Worm (Caenorhabditis elegans) whole organism, L2 larva: Measurements from ENCODE around the gene Y75B12B.3.

Experiments
- C34F6.9 ChIP-seq: fragments of 150-350 bp; optimal IDR thresholded peaks from 2 replicates; lab custom pipeline; 2014; ENCODE audit warnings: missing biosample characterization, missing genetic modification characterization
- F13H6.1 ChIP-seq: sonication (generic microtip); optimal IDR thresholded peaks from 2 replicates; lab custom pipeline; 2016; ENCODE audit warnings: missing genetic modification characterization, missing compliant biosample characterization
- R02D3.7 ChIP-seq: fragments of 150-350 bp; optimal IDR thresholded peaks from 2 replicates; lab custom pipeline; 2014; ENCODE audit warnings: missing biosample characterization, missing genetic modification characterization
- Y55F3AM.14 ChIP-seq: fragments of 200-800 bp; sonication (Bioruptor generic); optimal IDR thresholded peaks from 2 replicates; lab custom pipeline; 2018; ENCODE audit warnings: mild to moderate bottlenecking, missing genetic modification characterization, missing compliant biosample characterization
- ZK546.5 ChIP-seq: sonication (generic microtip); optimal IDR thresholded peaks from 2 replicates; lab custom pipeline; 2017; ENCODE audit warnings: missing biosample characterization, missing genetic modification characterization
- alr-1 ChIP-seq: fragments of 150-350 bp; optimal IDR thresholded peaks from 2 replicates; lab custom pipeline; 2014; ENCODE audit warnings: missing biosample characterization, missing genetic modification characterization
- aly-2 ChIP-seq: fragments of 150-350 bp; optimal IDR thresholded peaks from 2 replicates; lab custom pipeline; 2014; ENCODE audit warnings: missing biosample characterization, missing genetic modification characterization
- ama-1 ChIP-seq: fragments of 150-350 bp; optimal IDR thresholded peaks from 2 replicates; lab custom pipeline; 2018; ENCODE audit warnings: inconsistent platforms
- blmp-1 ChIP-seq: sonication (generic microtip); optimal IDR thresholded peaks from 2 replicates; lab custom pipeline; 2017; ENCODE audit warnings: missing genetic modification characterization, mild to moderate bottlenecking, missing compliant biosample characterization, antibody characterized with exemption, moderate library complexity; ENCODE audit not compliant: insufficient read depth
- ceh-16 ChIP-seq: fragments of 150-350 bp; optimal IDR thresholded peaks from 2 replicates; lab custom pipeline; 2014; ENCODE audit warnings: missing biosample characterization, missing genetic modification characterization
- ceh-82 ChIP-seq: fragments of 150-350 bp; optimal IDR thresholded peaks from 2 replicates; lab custom pipeline; 2014; ENCODE audit warnings: missing biosample characterization, missing genetic modification characterization
- crh-2 ChIP-seq: sonication (generic microtip); optimal IDR thresholded peaks from 2 replicates; lab custom pipeline; 2017; ENCODE audit warnings: missing biosample characterization, missing genetic modification characterization
- dmd-4 ChIP-seq: sonication (generic microtip); optimal IDR thresholded peaks from 2 replicates; lab custom pipeline; 2017; ENCODE audit warnings: missing biosample characterization, missing genetic modification characterization
- egl-27 ChIP-seq: sonication (generic microtip); optimal IDR thresholded peaks from 3 replicates; lab custom pipeline; 2017; ENCODE audit warnings: missing biosample characterization, missing genetic modification reagents, missing genetic modification characterization
- elt-1 ChIP-seq: fragments of 150-350 bp; optimal IDR thresholded peaks from 2 replicates; lab custom pipeline; 2014; ENCODE audit warnings: missing biosample characterization, missing genetic modification characterization
- fos-1 ChIP-seq: fragments of 150-350 bp; optimal IDR thresholded peaks from 2 replicates; lab custom pipeline; 2014; ENCODE audit warnings: missing biosample characterization, missing genetic modification characterization
- gmeb-1 ChIP-seq: fragments of 150-350 bp; optimal IDR thresholded peaks from 2 replicates; lab custom pipeline; 2014; ENCODE audit warnings: missing biosample characterization, missing genetic modification characterization
- lin-11 ChIP-seq: fragments of 150-350 bp; sonication (generic microtip); optimal IDR thresholded peaks from 2 replicates; lab custom pipeline; 2014; ENCODE audit warnings: missing biosample characterization, missing genetic modification characterization, inconsistent platforms, mixed read lengths
- lin-13 ChIP-seq: fragments of 150-350 bp; optimal IDR thresholded peaks from 2 replicates; lab custom pipeline; 2014; ENCODE audit warnings: missing biosample characterization, missing genetic modification reagents, missing genetic modification characterization
- lsy-2 ChIP-seq, 2 experiments: fragments of 150-350 bp in 1 of 2; sonication (generic microtip) in 1 of 2; optimal IDR thresholded peaks; 2 replicates each; lab custom pipeline; 2014 to 2017; ENCODE audit warnings: missing biosample characterization in 2 of 2, missing genetic modification characterization in 2 of 2
- mab-5 ChIP-seq: fragments of 150-350 bp; optimal IDR thresholded peaks from 2 replicates; lab custom pipeline; 2014; ENCODE audit warnings: missing biosample characterization, missing genetic modification characterization
- mdl-1 ChIP-seq, 2 experiments: fragments of 150-350 bp in 1 of 2; sonication (generic microtip) in 1 of 2; optimal IDR thresholded peaks; 2 replicates each; lab custom pipeline; 2017; ENCODE audit warnings: missing biosample characterization in 2 of 2, missing genetic modification characterization in 2 of 2
- nhr-10 ChIP-seq: sonication (generic microtip); optimal IDR thresholded peaks from 2 replicates; lab custom pipeline; 2017; ENCODE audit warnings: missing biosample characterization, missing genetic modification characterization
- nhr-11 ChIP-seq: fragments of 150-350 bp; optimal IDR thresholded peaks from 2 replicates; lab custom pipeline; 2014; ENCODE audit warnings: missing biosample characterization, missing genetic modification characterization
- nhr-129 ChIP-seq: fragments of 150-350 bp; optimal IDR thresholded peaks from 2 replicates; lab custom pipeline; 2014; ENCODE audit warnings: missing biosample characterization, missing genetic modification characterization
- nhr-21 ChIP-seq: fragments of 150-350 bp; optimal IDR thresholded peaks from 2 replicates; lab custom pipeline; 2014; ENCODE audit warnings: missing biosample characterization, missing genetic modification characterization
- nhr-23 ChIP-seq: fragments of 150-350 bp; optimal IDR thresholded peaks from 2 replicates; lab custom pipeline; 2014; ENCODE audit warnings: missing biosample characterization, missing genetic modification reagents, missing genetic modification characterization
- nhr-237 ChIP-seq: fragments of 150-350 bp; optimal IDR thresholded peaks from 2 replicates; lab custom pipeline; 2014; ENCODE audit warnings: missing biosample characterization, missing genetic modification characterization
- nhr-25 ChIP-seq: fragments of 150-350 bp; sonication (generic microtip); optimal IDR thresholded peaks from 3 replicates; lab custom pipeline; 2014; ENCODE audit warnings: missing biosample characterization, missing genetic modification characterization
- nhr-6 ChIP-seq: fragments of 150-350 bp; optimal IDR thresholded peaks from 2 replicates; lab custom pipeline; 2014; ENCODE audit warnings: missing biosample characterization, missing genetic modification characterization
- nhr-77 ChIP-seq: fragments of 150-350 bp; optimal IDR thresholded peaks from 2 replicates; lab custom pipeline; 2014; ENCODE audit warnings: missing biosample characterization, missing genetic modification characterization
- peb-1 ChIP-seq: fragments of 150-350 bp; optimal IDR thresholded peaks from 2 replicates; lab custom pipeline; 2014; ENCODE audit warnings: missing biosample characterization, missing genetic modification characterization
- sem-4 ChIP-seq: fragments of 150-350 bp; optimal IDR thresholded peaks from 2 replicates; lab custom pipeline; 2014; ENCODE audit warnings: missing biosample characterization, missing genetic modification reagents, missing genetic modification characterization
- skn-1 ChIP-seq: sonication (generic microtip); optimal IDR thresholded peaks from 2 replicates; lab custom pipeline; 2017; ENCODE audit warnings: missing biosample characterization, missing genetic modification characterization
- sma-3 ChIP-seq: sonication (generic microtip); optimal IDR thresholded peaks from 2 replicates; lab custom pipeline; 2016; ENCODE audit warnings: missing genetic modification reagents, missing genetic modification characterization, missing compliant biosample characterization
- sma-9 ChIP-seq, 2 experiments: fragments of 150-350 bp in 1 of 2; sonication (generic microtip) in 1 of 2; optimal IDR thresholded peaks; 2 replicates each; lab custom pipeline; 2014 to 2016; ENCODE audit warnings: missing genetic modification characterization in 2 of 2, mild to moderate bottlenecking in 1 of 2, missing biosample characterization in 1 of 2, missing compliant biosample characterization in 1 of 2, missing genetic modification reagents in 1 of 2, moderate library complexity in 1 of 2
- snpc-4 ChIP-seq: fragments of 150-350 bp; optimal IDR thresholded peaks from 2 replicates; lab custom pipeline; 2014; ENCODE audit warnings: missing biosample characterization, missing genetic modification characterization
- unc-39 ChIP-seq: fragments of 150-350 bp; optimal IDR thresholded peaks from 2 replicates; lab custom pipeline; 2014; ENCODE audit warnings: missing biosample characterization, missing genetic modification characterization
- unc-55 ChIP-seq: fragments of 150-350 bp; sonication (generic microtip); optimal IDR thresholded peaks from 3 replicates; lab custom pipeline; 2014; ENCODE audit warnings: missing biosample characterization, missing genetic modification reagents, missing genetic modification characterization
- zag-1 ChIP-seq: fragments of 150-350 bp; optimal IDR thresholded peaks from 2 replicates; lab custom pipeline; 2014; ENCODE audit warnings: missing biosample characterization, missing genetic modification characterization
- ztf-11 ChIP-seq: sonication (generic microtip); optimal IDR thresholded peaks from 2 replicates; lab custom pipeline; 2017; ENCODE audit warnings: missing biosample characterization, missing genetic modification characterization
- ztf-4 ChIP-seq: fragments of 150-350 bp; optimal IDR thresholded peaks from 2 replicates; lab custom pipeline; 2014; ENCODE audit warnings: missing biosample characterization, missing genetic modification characterization

Gene Y75B12B.3

DNA sequence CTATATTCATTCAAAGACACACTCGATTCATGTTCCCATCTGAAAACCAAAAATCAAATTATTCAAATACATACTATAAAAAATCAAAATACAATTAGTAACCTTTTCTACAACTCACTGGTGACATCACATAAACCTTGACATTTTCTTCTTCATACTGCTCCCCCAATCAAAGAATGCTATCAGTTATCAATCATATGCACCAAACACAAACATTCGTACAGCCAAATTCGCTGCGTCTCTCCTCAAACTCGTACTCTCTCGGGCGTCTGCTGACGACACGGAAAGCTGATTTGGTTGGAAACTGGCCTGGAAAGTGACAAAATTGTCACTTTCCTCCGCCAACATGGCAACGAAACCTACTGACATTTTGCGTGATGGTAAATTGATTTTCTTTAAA lies 6.3 kb upstream of the Y75B12B.3 start, which contains the start of gene plc-2:
plc-2 (plus strand) TSS at position 196 of the 400 bp plus-strand sequence.
- TF ChIP-seq C34F6.9, result no peak
- no peak for TF ChIP-seq lin-13 (GFP tag; lab: Kevin White, UChicago)
- no peak for TF ChIP-seq ztf-11
- no peak for TF ChIP-seq blmp-1 (tag; lab: Kevin White, UChicago)
- no peak for TF ChIP-seq ceh-16 (tag; lab: Kevin White, UChicago)
- no peak for TF ChIP-seq ama-1 (lab: Kevin White, UChicago)
- TF ChIP-seq crh-2, result peak; percentile 18
- no peak for TF ChIP-seq snpc-4 (tag; lab: Kevin White, UChicago)
- TF ChIP-seq fos-1 (tag; lab: Kevin White, UChicago), result peak; percentile 76
- TF ChIP-seq elt-1, result no peak

ce11 chrV:15191971-15192370 lies 5.9 kb upstream of the Y75B12B.3 start:
- TF ChIP-seq Y55F3AM.14 (GFP tag; lab: Kevin White, UChicago) (no peak), sma-3 (GFP tag; lab: Kevin White, UChicago) (no peak), unc-55 (GFP tag; lab: Kevin White, UChicago) (no peak), nhr-11 (no peak), alr-1 (tag; lab: Kevin White, UChicago) (no peak), nhr-129 (no peak), R02D3.7 (tag; lab: Kevin White, UChicago) (no peak), peb-1 (tag; lab: Kevin White, UChicago) (no peak), nhr-23 (tag; lab: Kevin White, UChicago) (no peak), aly-2 (tag; lab: Kevin White, UChicago) (no peak), ceh-82 (no peak), dmd-4 (tag; lab: Kevin White, UChicago) (no peak), nhr-237 (tag; lab: Kevin White, UChicago) (no peak)

DNA sequence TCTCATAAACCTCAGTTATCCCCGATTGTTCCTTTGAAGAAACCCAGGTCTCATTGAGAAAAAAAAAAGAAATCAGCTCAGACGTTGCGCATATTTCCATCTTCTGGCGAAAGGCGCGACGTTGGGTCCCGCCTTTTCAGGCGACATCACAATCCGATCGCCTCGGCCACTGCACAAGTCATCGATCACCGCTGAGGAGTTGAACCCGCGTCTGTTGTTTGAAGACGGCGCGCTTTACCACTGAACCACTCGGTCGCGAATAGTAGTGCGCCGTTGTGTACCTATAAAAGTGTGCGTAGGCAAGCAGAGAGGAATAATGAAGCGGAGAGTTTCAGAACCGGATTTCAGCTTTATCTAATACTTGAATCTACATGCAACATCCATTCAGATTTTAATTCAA lies 4.8 kb upstream of the Y75B12B.3 start, which contains the start of gene Y75B12B.11:
Y75B12B.11 (plus strand) TSS at position 394 of the 400 bp plus-strand sequence.
- TF ChIP-seq unc-55 (GFP tag; lab: Kevin White, UChicago), result peak; percentile 73
- no peak for TF ChIP-seq ztf-11
- peak; percentile 89 for TF ChIP-seq ama-1 (lab: Kevin White, UChicago)
- peak; percentile 33 for TF ChIP-seq ceh-16 (tag; lab: Kevin White, UChicago)
- peak; percentile 82 for TF ChIP-seq crh-2
- TF ChIP-seq nhr-10 (tag; lab: Kevin White, UChicago), result no peak
- peak; percentile 83 for TF ChIP-seq sma-9 (GFP tag; optimal IDR thresholded peaks at IDR 0.05; lab: Kevin White, UChicago)
- no peak for TF ChIP-seq sma-9 (tag; optimal IDR thresholded peaks at IDR 0.05; lab: Kevin White, UChicago)
- no peak for TF ChIP-seq mdl-1 (tag; optimal IDR thresholded peaks at IDR 0.05; lab: Kevin White, UChicago)
- no peak for TF ChIP-seq alr-1 (tag; lab: Kevin White, UChicago)
- peak; percentile 76 for TF ChIP-seq gmeb-1 (tag; lab: Kevin White, UChicago)
- TF ChIP-seq ceh-82, result no peak
- peak; percentile 80 for TF ChIP-seq sma-3 (GFP tag; lab: Kevin White, UChicago)
- no peak for TF ChIP-seq dmd-4 (tag; lab: Kevin White, UChicago)
- peak; percentile 56 for TF ChIP-seq egl-27
- TF ChIP-seq aly-2 (tag; lab: Kevin White, UChicago), result no peak
- TF ChIP-seq nhr-129, result peak; percentile 88
- TF ChIP-seq Y55F3AM.14 (GFP tag; lab: Kevin White, UChicago), result peak; percentile 77
- TF ChIP-seq C34F6.9, result peak; percentile 62
- TF ChIP-seq nhr-21 (tag; lab: Kevin White, UChicago), result peak; percentile 81
- peak; percentile 76 for TF ChIP-seq lin-13 (GFP tag; lab: Kevin White, UChicago)
- peak; percentile 67 for TF ChIP-seq fos-1 (tag; lab: Kevin White, UChicago)
- no peak for TF ChIP-seq nhr-77 (tag; lab: Kevin White, UChicago)
- peak; percentile 75 for TF ChIP-seq sem-4 (tag; lab: Kevin White, UChicago)
- no peak for TF ChIP-seq zag-1 (tag; lab: Kevin White, UChicago)
- peak; percentile 55 for TF ChIP-seq snpc-4 (tag; lab: Kevin White, UChicago)
- TF ChIP-seq unc-39 (tag; lab: Kevin White, UChicago), result no peak
- no peak for TF ChIP-seq elt-1
- peak; percentile 69 for TF ChIP-seq F13H6.1
- TF ChIP-seq mab-5 (tag; lab: Kevin White, UChicago), result peak; percentile 2
- TF ChIP-seq ZK546.5 (tag; lab: Kevin White, UChicago), result no peak
- peak; percentile 25 to 63 for TF ChIP-seq lsy-2 (tag; optimal IDR thresholded peaks at IDR 0.05; lab: Kevin White, UChicago)
- TF ChIP-seq nhr-23 (tag; lab: Kevin White, UChicago), result no peak
- no peak for TF ChIP-seq nhr-25
- TF ChIP-seq nhr-237 (tag; lab: Kevin White, UChicago), result no peak
- no peak for TF ChIP-seq skn-1 (tag; lab: Kevin White, UChicago)
- peak; percentile 70 for TF ChIP-seq ztf-4 (tag; lab: Kevin White, UChicago)
- peak; percentile 66 for TF ChIP-seq lin-11 (tag; lab: Kevin White, UChicago)
- TF ChIP-seq nhr-6 (tag; lab: Kevin White, UChicago), result no peak
- TF ChIP-seq blmp-1 (tag; lab: Kevin White, UChicago), result peak; percentile 32
